Worm (Caenorhabditis elegans) whole organism, late embryonic: Measurements from ENCODE around the gene Y38H6C.25.

Source experiments
- ets-4 ChIP-seq: sonication (generic microtip); optimal IDR thresholded peaks from 2 replicates; lab custom pipeline; 2016; ENCODE audit warnings: missing genetic modification characterization, missing compliant biosample characterization
- hlh-30 ChIP-seq: sonication (generic microtip); optimal IDR thresholded peaks from 2 replicates; lab custom pipeline; 2017; ENCODE audit warnings: antibody characterized with exemption, missing genetic modification characterization, missing compliant biosample characterization; ENCODE audit not compliant: insufficient read depth
- nhr-232 ChIP-seq: sonication (generic microtip); optimal IDR thresholded peaks from 2 replicates; lab custom pipeline; 2016; ENCODE audit warnings: missing genetic modification characterization, missing compliant biosample characterization

DNA sequence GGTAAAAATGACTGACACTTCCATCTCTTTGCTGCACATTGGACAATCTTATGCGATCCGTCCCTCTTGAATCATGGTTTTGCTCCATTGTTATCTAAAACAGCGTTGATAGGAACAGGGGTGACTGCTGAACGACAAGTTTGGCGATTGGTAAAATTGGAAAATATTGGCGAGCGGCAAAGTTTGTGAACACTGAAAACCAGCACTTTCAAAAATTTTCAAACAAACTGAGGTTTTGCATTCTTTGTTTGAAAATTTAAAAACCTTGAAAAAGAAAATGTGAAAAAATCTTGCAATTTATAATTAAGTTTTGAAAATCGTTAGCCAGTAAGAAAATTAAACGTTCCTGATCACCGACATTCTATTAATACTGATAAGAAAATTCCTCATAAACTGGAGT, 47.4 kb downstream of the Y38H6C.25 start, which contains the start of gene F26F2.3:
- TF ChIP-seq hlh-30 (tag; lab: Kevin White, UChicago): no peak
- TF ChIP-seq nhr-232 (tag; lab: Kevin White, UChicago): no peak
- TF ChIP-seq ets-4 (tag; lab: Kevin White, UChicago): no peak
